Worm (Caenorhabditis elegans): ENCODE measurements around the gene cutl-11.

DNA sequence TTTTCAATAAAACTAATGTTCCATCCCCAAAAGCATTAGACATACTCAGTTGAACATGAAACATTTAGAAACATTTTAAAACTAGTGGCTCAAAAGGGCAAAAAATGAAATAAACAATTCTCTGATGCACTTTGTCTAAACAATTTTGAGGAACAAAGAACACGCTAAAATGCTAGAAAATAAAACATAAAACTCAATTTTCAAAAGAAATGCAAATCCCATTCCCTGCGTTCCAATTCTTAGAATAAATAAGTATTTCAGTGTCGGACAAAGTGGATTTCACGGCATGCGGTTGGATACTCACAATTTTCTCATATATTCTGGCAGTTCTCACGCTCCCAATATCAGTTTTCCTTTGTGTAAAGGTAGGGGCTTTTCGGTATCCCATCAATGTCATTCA lies 17.4 kb downstream of the cutl-11 start:
- no peak for TF ChIP-seq dao-5 (tag; optimal IDR thresholded peaks at IDR 0.05)
- TF ChIP-seq W03F9.2 (tag; optimal IDR thresholded peaks at IDR 0.05), result no peak
- TF ChIP-seq him-1 (tag; optimal IDR thresholded peaks at IDR 0.05), result no peak

Measured in whole organism, L4/young adult.